Worm (Caenorhabditis elegans): ENCODE results near the gene nlp-36.

Gene nlp-36

DNA sequence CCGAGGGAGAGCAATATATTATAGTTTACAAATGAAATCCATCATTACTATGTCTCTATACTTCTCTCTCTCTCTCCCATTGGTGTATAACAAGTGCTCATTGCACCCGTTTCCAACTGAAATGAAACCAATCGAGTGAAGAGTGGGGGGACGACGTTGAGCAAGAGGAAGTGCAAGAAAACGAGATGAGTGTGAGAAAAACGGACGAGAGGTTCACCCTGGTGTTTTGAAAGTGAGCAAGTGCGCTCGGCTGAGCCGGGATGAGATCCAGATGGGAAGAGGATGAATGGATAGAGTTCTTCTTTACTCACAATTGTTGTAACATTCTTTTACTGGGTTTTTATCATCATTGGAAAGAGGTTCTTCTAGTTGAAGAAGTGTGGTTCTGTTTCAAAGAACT lies 4.8 kb upstream of the nlp-36 start:
- peak; percentile 46 for TF ChIP-seq C34F6.9 (tag; optimal IDR thresholded peaks at IDR 0.05)
- TF ChIP-seq lsy-2 (tag; optimal IDR thresholded peaks at IDR 0.05): peak in 1 of 2 experiments; percentile 56
- peak; percentile 63 for TF ChIP-seq nhr-129 (tag; optimal IDR thresholded peaks at IDR 0.05)
- TF ChIP-seq zag-1 (tag; optimal IDR thresholded peaks at IDR 0.05): peak; percentile 16
- peak; percentile 27 for TF ChIP-seq lin-11 (tag; optimal IDR thresholded peaks at IDR 0.05)
- TF ChIP-seq sma-9 (GFP tag; optimal IDR thresholded peaks at IDR 0.05): peak; percentile 3
- TF ChIP-seq sma-9 (tag; optimal IDR thresholded peaks at IDR 0.05): no peak
- TF ChIP-seq unc-62 (GFP tag; optimal IDR thresholded peaks at IDR 0.05): no peak
- peak; percentile 61 for TF ChIP-seq unc-55 (GFP tag; optimal IDR thresholded peaks at IDR 0.05)
- TF ChIP-seq lin-13 (GFP tag; optimal IDR thresholded peaks at IDR 0.05): no peak
- peak; percentile 7 for TF ChIP-seq F13H6.1 (tag; optimal IDR thresholded peaks at IDR 0.05)
- TF ChIP-seq peb-1 (tag; optimal IDR thresholded peaks at IDR 0.05): no peak
- no peak for TF ChIP-seq unc-39 (tag; optimal IDR thresholded peaks at IDR 0.05)

DNA sequence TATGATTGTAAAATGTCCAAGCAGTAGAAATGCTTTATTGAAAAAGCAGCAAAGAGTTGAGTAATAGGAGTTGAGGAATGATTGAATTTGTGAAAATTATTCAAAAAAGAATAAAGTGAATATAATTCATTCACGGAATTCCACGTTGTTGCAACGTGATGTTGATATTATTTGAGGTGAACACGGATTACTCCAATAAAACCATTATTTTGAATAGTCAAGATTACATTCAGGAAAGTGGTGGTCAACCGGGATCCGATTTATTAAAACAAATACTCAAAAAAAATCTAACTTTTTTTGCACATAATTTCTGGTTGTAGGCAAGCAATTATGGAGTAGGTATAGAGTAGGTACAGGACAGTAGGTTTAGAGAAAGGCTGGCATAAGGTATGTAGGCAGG lies 3.2 kb upstream of the nlp-36 start, which contains the start of gene bre-3:
Gene bre-3, minus strand, starts transcription at position 101 of the 400 bp plus-strand sequence.
- no peak for TF ChIP-seq peb-1 (tag; optimal IDR thresholded peaks at IDR 0.05)
- no peak for TF ChIP-seq fos-1 (tag; optimal IDR thresholded peaks at IDR 0.05)

DNA sequence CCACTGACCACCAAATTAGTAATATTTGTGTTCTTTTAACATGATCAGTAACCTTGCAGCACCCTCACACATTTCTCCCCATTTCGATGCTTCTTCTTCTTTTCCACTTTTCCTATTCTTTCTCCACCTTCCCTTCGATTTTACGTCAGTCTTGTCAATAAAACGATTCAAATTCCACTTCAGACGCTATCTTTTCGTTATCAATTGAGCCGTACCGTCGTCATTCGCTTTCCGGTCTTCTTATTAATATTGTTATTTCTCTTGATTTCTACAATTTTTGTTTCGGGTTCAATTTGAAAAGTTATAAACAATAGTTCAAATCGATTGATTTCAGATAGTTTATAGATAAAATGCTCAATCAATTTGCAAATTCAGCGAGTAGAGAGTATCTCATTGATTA lies 1.1 kb upstream of the nlp-36 start:
- TF ChIP-seq fos-1 (tag; optimal IDR thresholded peaks at IDR 0.05) (peak; percentile 78), lin-11 (tag; optimal IDR thresholded peaks at IDR 0.05) (no peak), crh-2 (tag; optimal IDR thresholded peaks at IDR 0.05) (peak; percentile 12), lin-39 (tag; optimal IDR thresholded peaks at IDR 0.05) (no peak), sma-3 (GFP tag; optimal IDR thresholded peaks at IDR 0.05) (no peak), ztf-1 (GFP tag; conservative IDR thresholded peaks at IDR 0.05) (no peak), nhr-237 (tag; optimal IDR thresholded peaks at IDR 0.05) (no peak), nhr-11 (tag; optimal IDR thresholded peaks at IDR 0.05) (no peak), C34F6.9 (tag; optimal IDR thresholded peaks at IDR 0.05) (no peak), R02D3.7 (tag; optimal IDR thresholded peaks at IDR 0.05) (no peak), ceh-16 (tag; optimal IDR thresholded peaks at IDR 0.05) (no peak), nhr-77 (tag; optimal IDR thresholded peaks at IDR 0.05) (no peak), alr-1 (tag; optimal IDR thresholded peaks at IDR 0.05) (no peak), dmd-4 (tag; optimal IDR thresholded peaks at IDR 0.05) (no peak), ZK546.5 (tag; optimal IDR thresholded peaks at IDR 0.05) (no peak), unc-55 (GFP tag; optimal IDR thresholded peaks at IDR 0.05) (no peak), ztf-11 (tag; optimal IDR thresholded peaks at IDR 0.05) (no peak), gmeb-1 (tag; optimal IDR thresholded peaks at IDR 0.05) (peak; percentile 2), unc-39 (tag; optimal IDR thresholded peaks at IDR 0.05) (no peak), elt-1 (tag; optimal IDR thresholded peaks at IDR 0.05) (no peak), lsy-2 (tag; optimal IDR thresholded peaks at IDR 0.05) (no peak), mab-5 (tag; optimal IDR thresholded peaks at IDR 0.05) (no peak), nhr-21 (tag; optimal IDR thresholded peaks at IDR 0.05) (no peak), nhr-6 (tag; optimal IDR thresholded peaks at IDR 0.05) (no peak), nhr-12 (tag; optimal IDR thresholded peaks at IDR 0.05) (no peak), nhr-129 (tag; optimal IDR thresholded peaks at IDR 0.05) (no peak)

DNA sequence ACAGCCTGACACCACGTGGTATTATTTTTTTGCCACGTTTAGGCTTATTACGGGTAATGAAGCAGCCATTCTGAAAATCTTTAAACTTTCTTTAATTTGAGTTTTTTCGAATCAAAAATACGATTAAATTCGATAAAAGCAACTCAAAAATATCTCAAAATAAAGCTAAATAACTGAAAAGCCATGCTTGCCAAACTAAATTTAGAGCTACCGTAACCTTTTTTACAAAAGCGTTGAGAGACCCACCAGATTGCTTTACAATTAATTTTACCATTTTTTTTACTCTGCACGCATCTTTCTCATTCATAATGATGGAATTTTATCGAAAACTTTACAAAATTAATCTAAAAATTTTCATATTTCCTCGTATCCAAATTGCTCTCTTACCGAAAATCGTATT lies 504 bp upstream of the nlp-36 start:
- TF ChIP-seq egl-27 (tag; optimal IDR thresholded peaks at IDR 0.05): no peak
- no peak for TF ChIP-seq unc-62 (GFP tag; optimal IDR thresholded peaks at IDR 0.05)
- TF ChIP-seq ztf-11 (tag; optimal IDR thresholded peaks at IDR 0.05): no peak
- no peak for TF ChIP-seq F13H6.1 (tag; optimal IDR thresholded peaks at IDR 0.05)

DNA sequence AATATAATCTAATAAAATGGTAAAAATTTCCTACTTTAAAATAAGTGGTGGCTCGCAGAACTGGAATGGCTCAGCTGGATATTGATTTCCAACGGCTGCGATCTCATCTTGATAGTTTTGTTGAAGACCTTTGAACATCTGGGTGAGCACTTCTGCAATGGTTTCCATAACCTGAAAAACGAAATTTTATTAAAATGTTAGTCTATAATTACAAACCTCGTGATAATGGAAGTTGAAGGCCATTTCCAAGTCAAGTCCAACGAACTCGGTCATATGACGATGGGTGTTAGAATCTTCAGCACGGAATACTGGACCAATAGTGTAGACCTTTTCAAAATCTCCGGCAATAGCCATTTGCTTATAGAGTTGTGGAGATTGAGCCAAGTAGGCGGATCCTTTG lies 1.3 kb downstream of the nlp-36 start:
- TF ChIP-seq aly-2 (tag; optimal IDR thresholded peaks at IDR 0.05) (no peak), ceh-16 (tag; optimal IDR thresholded peaks at IDR 0.05) (no peak), egl-27 (tag; optimal IDR thresholded peaks at IDR 0.05) (no peak), fos-1 (tag; optimal IDR thresholded peaks at IDR 0.05) (no peak), ceh-82 (tag; optimal IDR thresholded peaks at IDR 0.05) (no peak), nhr-21 (tag; optimal IDR thresholded peaks at IDR 0.05) (no peak), gmeb-1 (tag; optimal IDR thresholded peaks at IDR 0.05) (no peak), snpc-4 (tag; optimal IDR thresholded peaks at IDR 0.05) (no peak), lin-39 (tag; optimal IDR thresholded peaks at IDR 0.05) (no peak), lin-13 (GFP tag; optimal IDR thresholded peaks at IDR 0.05) (no peak), alr-1 (tag; optimal IDR thresholded peaks at IDR 0.05) (no peak)
